Fruit fly (Drosophila melanogaster) whole organism, wandering third instar larva: Measurements from ENCODE around the gene Acer.

Experiments used
- CG32264 ChIP-seq: fragments of 200-800 bp; sonication (Bioruptor generic); optimal IDR thresholded peaks from 2 replicates; lab custom pipeline; 2016; ENCODE audit warnings: missing biosample characterization, missing genetic modification characterization
- Hr78 ChIP-seq: fragments of >200 bp; optimal IDR thresholded peaks from 2 replicates; lab custom pipeline; 2017; ENCODE audit warnings: missing biosample characterization, missing genetic modification characterization
- Myc ChIP-seq: fragments of >200 bp; optimal IDR thresholded peaks from 2 replicates; lab custom pipeline; 2017
- OdsH ChIP-seq: fragments of 200-800 bp; sonication (Bioruptor generic); optimal IDR thresholded peaks from 2 replicates; lab custom pipeline; 2016; ENCODE audit warnings: missing biosample characterization, mild to moderate bottlenecking, missing genetic modification characterization
- br ChIP-seq: fragments of 200-800 bp; sonication (Bioruptor generic); optimal IDR thresholded peaks from 2 replicates; lab custom pipeline; 2016; ENCODE audit warnings: missing biosample characterization, missing genetic modification characterization
- ey ChIP-seq: fragments of 200-800 bp; sonication (Bioruptor generic); optimal IDR thresholded peaks from 2 replicates; lab custom pipeline; 2016; ENCODE audit warnings: missing biosample characterization, missing genetic modification characterization
- foxo ChIP-seq, 2 experiments: fragments of 200-800 bp; sonication (Bioruptor generic); optimal IDR thresholded peaks; 2 replicates in 1 of 2; 3 replicates in 1 of 2; lab custom pipeline; 2016 to 2017; ENCODE audit warnings: missing biosample characterization in 2 of 2, missing genetic modification characterization in 2 of 2
- fru ChIP-seq: fragments of 200-800 bp; sonication (Bioruptor generic); optimal IDR thresholded peaks from 3 replicates; lab custom pipeline; 2016; ENCODE audit warnings: missing biosample characterization, mild to moderate bottlenecking, missing genetic modification characterization
- h ChIP-seq: fragments of 200-800 bp; sonication (Bioruptor generic); optimal IDR thresholded peaks from 3 replicates; lab custom pipeline; 2016; ENCODE audit warnings: missing biosample characterization, mild to moderate bottlenecking, missing genetic modification characterization
- pan ChIP-seq: fragments of >200 bp; optimal IDR thresholded peaks from 2 replicates; lab custom pipeline; 2017
- psq ChIP-seq: fragments of 200-800 bp; sonication (Bioruptor generic); optimal IDR thresholded peaks from 3 replicates; lab custom pipeline; 2017; ENCODE audit warnings: missing biosample characterization, mild to moderate bottlenecking, missing genetic modification characterization, moderate library complexity

DNA sequence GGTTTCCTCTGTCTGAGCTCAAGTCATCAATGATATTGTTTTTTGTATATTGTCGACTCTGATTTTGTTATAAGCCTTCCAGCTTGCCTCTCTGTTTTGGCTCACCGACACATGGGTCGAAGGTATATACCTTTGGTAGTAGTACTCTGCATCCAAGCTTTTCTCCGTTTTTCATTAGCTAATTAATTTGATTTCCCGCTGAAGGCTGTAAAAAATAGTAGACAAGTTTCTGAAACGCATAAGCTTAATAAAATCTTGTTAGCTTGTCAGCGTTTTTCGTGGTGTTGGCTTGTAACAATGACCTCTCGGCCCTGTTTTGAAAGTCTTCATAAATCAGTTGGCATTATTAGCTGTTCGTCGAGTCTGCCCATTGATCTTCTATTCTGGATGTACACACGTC is 40.9 kb upstream of the Acer start:
- TF ChIP-seq CG32264 (GFP tag; lab: Kevin White, UChicago) (no peak), foxo (GFP tag; optimal IDR thresholded peaks at IDR 0.05; lab: Kevin White, UChicago) (no peak), OdsH (GFP tag; lab: Kevin White, UChicago) (no peak), Myc (lab: Kevin White, UChicago) (no peak), br (GFP tag; lab: Kevin White, UChicago) (no peak), pan (no peak), ey (GFP tag; lab: Kevin White, UChicago) (no peak), h (GFP tag; lab: Kevin White, UChicago) (no peak), fru (GFP tag; lab: Kevin White, UChicago) (no peak), psq (GFP tag; lab: Kevin White, UChicago) (no peak), Hr78 (GFP tag; lab: Kevin White, UChicago) (no peak)
